Fruit fly (Drosophila melanogaster) whole organism, embryonic: ENCODE results near the gene CG34248.

Source experiments
- Adf1 ChIP-seq: fragments of 200-800 bp; sonication (Bioruptor generic); IDR thresholded peaks from 2 replicates; pipeline ENCODE4 v1.3.6; 2022; ENCODE audit warnings: missing biosample characterization, missing genetic modification characterization
- Atf3 ChIP-seq: fragments of 200-800 bp; sonication (Bioruptor generic); optimal IDR thresholded peaks from 3 replicates; lab custom pipeline; 2016; ENCODE audit warnings: missing biosample characterization, missing genetic modification characterization
- CG10147 ChIP-seq: fragments of 200-800 bp; sonication (Bioruptor generic); optimal IDR thresholded peaks from 2 replicates; lab custom pipeline; 2019; ENCODE audit warnings: missing biosample characterization, mild to moderate bottlenecking, missing genetic modification characterization, moderate library complexity
- CG10979 ChIP-seq: fragments of 200-800 bp; sonication (Bioruptor generic); optimal IDR thresholded peaks from 2 replicates; lab custom pipeline; 2018; ENCODE audit warnings: missing biosample characterization, mild to moderate bottlenecking, missing genetic modification characterization, moderate library complexity
- CG11560 ChIP-seq: fragments of 200-800 bp; sonication (Bioruptor generic); IDR thresholded peaks from 3 replicates; pipeline ENCODE4 v1.3.6; 2022; ENCODE audit warnings: missing biosample characterization, missing genetic modification characterization
- CG14441 ChIP-seq: fragments of 200-800 bp; sonication (Bioruptor generic); IDR thresholded peaks from 2 replicates; pipeline ENCODE4 v1.3.6; 2022; ENCODE audit warnings: missing biosample characterization, missing genetic modification characterization
- CG17328 ChIP-seq: fragments of 200-800 bp; sonication (Bioruptor generic); IDR thresholded peaks from 2 replicates; pipeline ENCODE4 v1.3.6; 2022; ENCODE audit warnings: missing biosample characterization, missing genetic modification characterization
- CG1832 ChIP-seq: fragments of 200-800 bp; sonication (Bioruptor generic); optimal IDR thresholded peaks from 2 replicates; lab custom pipeline; 2017; ENCODE audit warnings: missing biosample characterization, mild to moderate bottlenecking, missing genetic modification characterization, inconsistent platforms
- CG2678 ChIP-seq: fragments of 200-800 bp; sonication (Bioruptor generic); optimal IDR thresholded peaks from 3 replicates; lab custom pipeline; 2019; ENCODE audit warnings: missing biosample characterization, mild to moderate bottlenecking, missing genetic modification characterization, moderate library complexity
- CG2875 ChIP-seq: fragments of 200-800 bp; sonication (Bioruptor generic); optimal IDR thresholded peaks from 2 replicates; lab custom pipeline; 2017; ENCODE audit warnings: missing biosample characterization, mild to moderate bottlenecking, missing genetic modification characterization, missing genetic modification reagents
- CG3995 ChIP-seq: fragments of 200-800 bp; sonication (Bioruptor generic); optimal IDR thresholded peaks from 3 replicates; lab custom pipeline; 2016; ENCODE audit warnings: missing biosample characterization, missing genetic modification characterization
- CG42726 ChIP-seq: fragments of 200-800 bp; sonication (Bioruptor generic); IDR thresholded peaks from 2 replicates; pipeline ENCODE4 v1.3.6; 2022; ENCODE audit warnings: missing biosample characterization, missing genetic modification characterization; ENCODE audit not compliant: partially characterized antibody
- CG6689 ChIP-seq: fragments of 200-800 bp; sonication (Bioruptor generic); IDR thresholded peaks from 2 replicates; pipeline ENCODE4 v1.3.6; 2022; ENCODE audit warnings: missing biosample characterization, missing genetic modification characterization
- CG7357 ChIP-seq: fragments of 200-800 bp; sonication (Bioruptor generic); IDR thresholded peaks from 3 replicates; pipeline ENCODE4 v1.3.6; 2022; ENCODE audit warnings: missing biosample characterization, missing genetic modification characterization
- CG7928 ChIP-seq: fragments of 200-800 bp; sonication (Bioruptor generic); optimal IDR thresholded peaks from 2 replicates; lab custom pipeline; 2017; ENCODE audit warnings: missing biosample characterization, mild to moderate bottlenecking, missing genetic modification characterization
- CG7987 ChIP-seq: fragments of 200-800 bp; sonication (Bioruptor generic); optimal IDR thresholded peaks from 2 replicates; lab custom pipeline; 2018; ENCODE audit warnings: missing biosample characterization, mild to moderate bottlenecking, missing genetic modification characterization, moderate library complexity
- CG8944 ChIP-seq: fragments of 200-800 bp; sonication (Bioruptor generic); optimal IDR thresholded peaks from 3 replicates; lab custom pipeline; 2016; ENCODE audit warnings: missing biosample characterization, missing genetic modification characterization
- CG9817 ChIP-seq: fragments of 200-800 bp; sonication (Bioruptor generic); optimal IDR thresholded peaks from 2 replicates; lab custom pipeline; 2018; ENCODE audit warnings: missing biosample characterization, mild to moderate bottlenecking, missing genetic modification characterization, moderate library complexity
- Dek ChIP-seq: fragments of 200-800 bp; sonication (Bioruptor generic); optimal IDR thresholded peaks from 3 replicates; lab custom pipeline; 2019; ENCODE audit warnings: missing biosample characterization, mild to moderate bottlenecking, missing genetic modification characterization, moderate library complexity
- ERR ChIP-seq: fragments of 200-800 bp; sonication (Bioruptor generic); optimal IDR thresholded peaks from 2 replicates; lab custom pipeline; 2016; ENCODE audit warnings: missing biosample characterization, missing genetic modification characterization
- Elba2 ChIP-seq: fragments of 200-800 bp; sonication (Bioruptor generic); optimal IDR thresholded peaks from 3 replicates; lab custom pipeline; 2016; ENCODE audit warnings: missing biosample characterization, missing genetic modification characterization
- GATAe ChIP-seq: fragments of 200-800 bp; sonication (Bioruptor generic); conservative IDR thresholded peaks from 2 replicates; pipeline ENCODE4 v1.3.6; 2022; ENCODE audit warnings: missing biosample characterization, missing genetic modification characterization
- Gsc ChIP-seq: fragments of 200-800 bp; sonication (Bioruptor generic); IDR thresholded peaks from 2 replicates; pipeline ENCODE4 v1.3.6; 2022; ENCODE audit warnings: missing biosample characterization, missing genetic modification characterization
- Hey ChIP-seq: fragments of 200-800 bp; sonication (Bioruptor generic); optimal IDR thresholded peaks from 3 replicates; lab custom pipeline; 2018; ENCODE audit warnings: missing biosample characterization, mild to moderate bottlenecking, missing genetic modification characterization
- HmgD ChIP-seq: fragments of 200-800 bp; sonication (Bioruptor generic); optimal IDR thresholded peaks from 3 replicates; lab custom pipeline; 2016; ENCODE audit warnings: missing biosample characterization, missing genetic modification characterization
- Hmx ChIP-seq: fragments of 200-800 bp; sonication (Bioruptor generic); optimal IDR thresholded peaks from 2 replicates; lab custom pipeline; 2016; ENCODE audit warnings: missing biosample characterization, missing genetic modification characterization
- Jarid2 ChIP-seq: fragments of 200-800 bp; sonication (Bioruptor generic); optimal IDR thresholded peaks from 3 replicates; lab custom pipeline; 2017; ENCODE audit warnings: mild to moderate bottlenecking, missing biosample characterization, missing genetic modification reagents, missing genetic modification characterization
- Kr ChIP-seq: fragments of 200-800 bp; sonication (Bioruptor generic); optimal IDR thresholded peaks from 2 replicates; lab custom pipeline; 2017; ENCODE audit warnings: missing biosample characterization, mild to moderate bottlenecking, missing genetic modification characterization
- Meics ChIP-seq: fragments of 200-800 bp; sonication (Bioruptor generic); optimal IDR thresholded peaks from 2 replicates; lab custom pipeline; 2017; ENCODE audit warnings: missing biosample characterization, mild to moderate bottlenecking, missing genetic modification characterization
- Nf-YA ChIP-seq: fragments of 200-800 bp; sonication (Bioruptor generic); IDR thresholded peaks from 2 replicates; pipeline ENCODE4 v1.3.6; 2022; ENCODE audit warnings: missing biosample characterization, missing genetic modification characterization
- Nf-YC ChIP-seq: fragments of 200-800 bp; optimal IDR thresholded peaks from 3 replicates; lab custom pipeline; 2019; ENCODE audit warnings: missing biosample characterization, mild to moderate bottlenecking, missing genetic modification characterization, moderate library complexity
- PHDP ChIP-seq: fragments of 200-800 bp; sonication (Bioruptor generic); optimal IDR thresholded peaks from 3 replicates; lab custom pipeline; 2018; ENCODE audit warnings: missing biosample characterization, mild to moderate bottlenecking, missing genetic modification characterization, moderate library complexity
- YL-1 ChIP-seq: fragments of 200-800 bp; sonication (Bioruptor generic); optimal IDR thresholded peaks from 3 replicates; lab custom pipeline; 2017; ENCODE audit warnings: missing biosample characterization, mild to moderate bottlenecking, missing genetic modification characterization
- ara ChIP-seq: fragments of 200-800 bp; sonication (Bioruptor generic); IDR thresholded peaks from 2 replicates; pipeline ENCODE4 v1.3.6; 2022; ENCODE audit warnings: missing biosample characterization, missing genetic modification characterization
- bbx ChIP-seq: fragments of 200-800 bp; sonication (Bioruptor generic); IDR thresholded peaks from 2 replicates; pipeline ENCODE4 v1.3.6; 2022; ENCODE audit warnings: missing biosample characterization, missing genetic modification characterization; ENCODE audit not compliant: partially characterized antibody
- bcd ChIP-seq: fragments of 200-800 bp; sonication (Bioruptor generic); optimal IDR thresholded peaks from 2 replicates; lab custom pipeline; 2017; ENCODE audit warnings: missing biosample characterization, mild to moderate bottlenecking, missing genetic modification characterization
- cato ChIP-seq: fragments of 200-800 bp; sonication (Bioruptor generic); optimal IDR thresholded peaks from 2 replicates; lab custom pipeline; 2016; ENCODE audit warnings: missing biosample characterization, missing genetic modification characterization, borderline replicate concordance
- chif ChIP-seq, 2 experiments: fragments of 200-800 bp; sonication (Bioruptor generic); optimal IDR thresholded peaks; 3 replicates each; lab custom pipeline; 2016; ENCODE audit warnings: missing biosample characterization in 2 of 2, missing genetic modification characterization in 2 of 2
- ci ChIP-seq: fragments of 200-800 bp; sonication (Bioruptor generic); IDR thresholded peaks from 3 replicates; pipeline ENCODE4 v1.3.6; 2022; ENCODE audit warnings: missing biosample characterization, missing genetic modification characterization
- dmrt99B ChIP-seq: fragments of 200-800 bp; sonication (Bioruptor generic); optimal IDR thresholded peaks from 2 replicates; lab custom pipeline; 2018; ENCODE audit warnings: missing biosample characterization, mild to moderate bottlenecking, missing genetic modification characterization, moderate library complexity
- dpn ChIP-seq, 2 experiments: fragments of 200-800 bp; sonication (Bioruptor generic); optimal IDR thresholded peaks; 3 replicates each; lab custom pipeline; 2016; ENCODE audit warnings: missing biosample characterization in 2 of 2, missing genetic modification characterization in 2 of 2
- fd96Cb ChIP-seq: fragments of 200-800 bp; sonication (Bioruptor generic); optimal IDR thresholded peaks from 2 replicates; lab custom pipeline; 2018; ENCODE audit warnings: missing biosample characterization, mild to moderate bottlenecking, missing genetic modification characterization, moderate library complexity
- hbn ChIP-seq: fragments of 200-800 bp; sonication (Bioruptor generic); IDR thresholded peaks from 2 replicates; pipeline ENCODE4 v1.3.6; 2022; ENCODE audit warnings: missing biosample characterization, missing genetic modification characterization; ENCODE audit not compliant: partially characterized antibody
- insv ChIP-seq, 2 experiments: fragments of 200-800 bp; sonication (Bioruptor generic); optimal IDR thresholded peaks; 3 replicates each; lab custom pipeline; 2016 to 2018; ENCODE audit warnings: missing biosample characterization in 2 of 2, missing genetic modification characterization in 2 of 2
- slou ChIP-seq: fragments of 200-800 bp; sonication (Bioruptor generic); optimal IDR thresholded peaks from 3 replicates; lab custom pipeline; 2016; ENCODE audit warnings: missing biosample characterization, missing genetic modification characterization
- slp2 ChIP-seq: fragments of 200-800 bp; sonication (Bioruptor generic); optimal IDR thresholded peaks from 2 replicates; lab custom pipeline; 2016; ENCODE audit warnings: missing biosample characterization, missing genetic modification characterization
- stc ChIP-seq: fragments of 200-800 bp; sonication (Bioruptor generic); IDR thresholded peaks from 2 replicates; pipeline ENCODE4 v1.3.6; 2022; ENCODE audit warnings: missing biosample characterization, missing genetic modification characterization
- trem ChIP-seq: fragments of 200-800 bp; optimal IDR thresholded peaks from 3 replicates; lab custom pipeline; 2019; ENCODE audit warnings: missing biosample characterization, mild to moderate bottlenecking, missing genetic modification characterization, moderate library complexity
- twi ChIP-seq: fragments of 200-800 bp; optimal IDR thresholded peaks from 2 replicates; lab custom pipeline; 2019; ENCODE audit warnings: missing biosample characterization, mild to moderate bottlenecking, missing genetic modification characterization, moderate library complexity
- vfl ChIP-seq: fragments of 200-800 bp; sonication (Bioruptor generic); optimal IDR thresholded peaks from 2 replicates; lab custom pipeline; 2016; ENCODE audit warnings: missing biosample characterization, missing genetic modification characterization
- vnd ChIP-seq: fragments of 200-800 bp; sonication (Bioruptor generic); IDR thresholded peaks from 3 replicates; pipeline ENCODE4 v1.3.6; 2022; ENCODE audit warnings: missing biosample characterization, missing genetic modification characterization; ENCODE audit not compliant: partially characterized antibody
- yki ChIP-seq: fragments of >200 bp; optimal IDR thresholded peaks from 3 replicates; lab custom pipeline; 2018

CG34248 gene

DNA sequence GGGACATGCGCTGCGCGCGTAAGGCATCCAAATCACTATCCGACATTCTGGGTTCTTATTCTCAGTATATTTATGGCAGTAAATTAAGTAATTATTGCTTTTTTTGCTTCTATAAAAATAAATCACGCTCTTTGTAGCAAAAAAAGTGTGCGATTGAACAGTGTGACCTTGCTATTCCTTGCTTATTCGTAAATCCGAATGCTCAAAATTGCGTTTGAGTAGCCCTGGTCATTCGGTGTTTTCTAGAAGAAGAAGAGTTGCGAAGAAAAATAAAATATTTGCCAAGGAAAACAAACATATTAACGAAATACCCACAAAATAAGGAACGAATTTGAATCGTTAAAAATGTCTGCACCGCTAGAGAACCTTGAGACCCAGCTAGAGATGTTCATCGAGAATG, 38.8 kb downstream of the CG34248 start, which contains the start of the genes PDCD-5 and MED10 (continued):
- TF ChIP-seq YL-1 (GFP tag; lab: Kevin White, UChicago): peak; percentile 96
- TF ChIP-seq chif (GFP tag; optimal IDR thresholded peaks at IDR 0.05; lab: Kevin White, UChicago): peak in 1 of 2 experiments; percentile 13
- no peak for TF ChIP-seq Gsc
- TF ChIP-seq CG9817 (tag; lab: Kevin White, UChicago): no peak
- no peak for TF ChIP-seq Atf3 (GFP tag; lab: Kevin White, UChicago)
- peak; percentile 66; the same call in 1 of the 2 replicates for TF ChIP-seq CG42726 (GFP tag; lab: Robert Waterston, UW)
- no peak for TF ChIP-seq insv (GFP tag; optimal IDR thresholded peaks at IDR 0.05; lab: Kevin White, UChicago)
- TF ChIP-seq CG7928 (GFP tag; lab: Kevin White, UChicago): peak; percentile 97
- TF ChIP-seq Adf1: no peak
- peak; percentile 35 for TF ChIP-seq HmgD (GFP tag; lab: Kevin White, UChicago)
- TF ChIP-seq hbn (GFP tag; lab: Robert Waterston, UW): no peak; the same call in 1 of the 2 replicates
- TF ChIP-seq fd96Cb (tag; lab: Kevin White, UChicago): no peak
- TF ChIP-seq CG6689 (GFP tag; lab: Robert Waterston, UW): no peak
- no peak for TF ChIP-seq Kr (GFP tag; lab: Kevin White, UChicago)
- TF ChIP-seq CG10147 (GFP tag; lab: Kevin White, UChicago): no peak
- peak; percentile 55 for TF ChIP-seq CG7987 (GFP tag; lab: Kevin White, UChicago)
- no peak for TF ChIP-seq CG8944
- TF ChIP-seq CG7357 (GFP tag; lab: Robert Waterston, UW): no peak
- TF ChIP-seq ara: no peak
- TF ChIP-seq CG11560 (tag; lab: Robert Waterston, UW): peak; percentile 90
- TF ChIP-seq Elba2 (GFP tag; lab: Kevin White, UChicago): peak; percentile 44
- TF ChIP-seq CG1832 (GFP tag; lab: Kevin White, UChicago): no peak
- TF ChIP-seq dpn (GFP tag; optimal IDR thresholded peaks at IDR 0.05; lab: Kevin White, UChicago): peak; percentile 9 to 14
- no peak for TF ChIP-seq slou (GFP tag; lab: Kevin White, UChicago)
- TF ChIP-seq ERR: peak; percentile 27
- TF ChIP-seq Dek (tag; lab: Kevin White, UChicago): no peak
- peak; percentile 42 for TF ChIP-seq trem (tag; lab: Kevin White, UChicago)
- TF ChIP-seq cato (GFP tag; lab: Kevin White, UChicago): no peak
- no peak for TF ChIP-seq twi (tag; lab: Kevin White, UChicago)
- TF ChIP-seq bcd (GFP tag; lab: Kevin White, UChicago): peak; percentile 59
- no peak for TF ChIP-seq PHDP
- no peak for TF ChIP-seq CG17328 (GFP tag; lab: Robert Waterston, UW)
- TF ChIP-seq CG10979 (tag; lab: Kevin White, UChicago): peak; percentile 3
- no peak for TF ChIP-seq Nf-YC
- TF ChIP-seq CG2678: no peak
- no peak for TF ChIP-seq vfl (GFP tag; lab: Kevin White, UChicago)
- no peak for TF ChIP-seq Jarid2
- TF ChIP-seq ci (GFP tag; lab: Robert Waterston, UW): no peak
- TF ChIP-seq bbx (GFP tag; lab: Robert Waterston, UW): 0 out of 2 replicates have a peak, but pooled peaks have one; percentile 28
- no peak for TF ChIP-seq GATAe (GFP tag; lab: Robert Waterston, UW)
- no peak for TF ChIP-seq dmrt99B (tag; lab: Kevin White, UChicago)
- TF ChIP-seq CG2875 (GFP tag; lab: Kevin White, UChicago): no peak
- TF ChIP-seq Nf-YA (GFP tag; lab: Robert Waterston, UW): no peak
- TF ChIP-seq yki (lab: Kevin White, UChicago): no peak
- no peak for TF ChIP-seq CG14441 (GFP tag; lab: Robert Waterston, UW)
- TF ChIP-seq stc (GFP tag; lab: Robert Waterston, UW): no peak
- TF ChIP-seq Hey: no peak
- no peak for TF ChIP-seq vnd (GFP tag; lab: Robert Waterston, UW)
- TF ChIP-seq CG3995 (GFP tag; lab: Kevin White, UChicago): peak; percentile 69
- TF ChIP-seq Hmx (GFP tag; lab: Kevin White, UChicago): no peak
- no peak for TF ChIP-seq slp2 (GFP tag; lab: Kevin White, UChicago)
- TF ChIP-seq Meics (GFP tag; lab: Kevin White, UChicago): no peak
